Fruit fly (Drosophila melanogaster) whole organism, adult: ENCODE data around the gene CG5567.
"Not testable (repeated sequence)": the region's sequence is repeated elsewhere in the genome, so short reads cannot be mapped to it uniquely, and the experiment has no call there.

Experiments used
- CG11617 ChIP-seq: fragments of 200-800 bp; sonication (Bioruptor generic); optimal IDR thresholded peaks from 2 replicates; lab custom pipeline; 2017; ENCODE audit warnings: mild to moderate bottlenecking, missing biosample characterization, missing genetic modification reagents, missing genetic modification characterization
- CG14711 ChIP-seq: fragments of 200-800 bp; sonication (Bioruptor generic); optimal IDR thresholded peaks from 2 replicates; lab custom pipeline; 2018; ENCODE audit warnings: missing biosample characterization, mild to moderate bottlenecking, missing genetic modification characterization, moderate library complexity
- CG1620 ChIP-seq: fragments of 200-800 bp; sonication (Bioruptor generic); optimal IDR thresholded peaks from 2 replicates; lab custom pipeline; 2016; ENCODE audit warnings: missing biosample characterization, missing genetic modification characterization
- CG7101 ChIP-seq: fragments of 200-800 bp; sonication (Bioruptor generic); optimal IDR thresholded peaks from 2 replicates; lab custom pipeline; 2018; ENCODE audit warnings: missing biosample characterization, mild to moderate bottlenecking, missing genetic modification characterization, moderate library complexity
- Crg-1 ChIP-seq: fragments of 200-800 bp; sonication (Bioruptor generic); optimal IDR thresholded peaks from 2 replicates; lab custom pipeline; 2016; ENCODE audit warnings: missing biosample characterization, missing genetic modification characterization
- Mnt ChIP-seq: fragments of 200-800 bp; sonication (Bioruptor generic); optimal IDR thresholded peaks from 2 replicates; lab custom pipeline; 2016; ENCODE audit warnings: missing biosample characterization, mild to moderate bottlenecking, missing genetic modification characterization
- cic ChIP-seq: fragments of 200-800 bp; sonication (Bioruptor generic); optimal IDR thresholded peaks from 2 replicates; lab custom pipeline; 2017; ENCODE audit warnings: missing biosample characterization, mild to moderate bottlenecking, missing genetic modification characterization, moderate library complexity
- cnc ChIP-seq, 2 experiments: fragments of >200 bp; optimal IDR thresholded peaks; 2 replicates each; lab custom pipeline; 2017
- kay ChIP-seq: fragments of 200-800 bp; sonication (Bioruptor generic); peaks from one replicate; lab custom pipeline; 2016; ENCODE audit warnings: missing biosample characterization, missing genetic modification characterization, borderline replicate concordance
- pad ChIP-seq: fragments of 200-800 bp; sonication (Bioruptor generic); optimal IDR thresholded peaks from 3 replicates; lab custom pipeline; 2017; ENCODE audit warnings: missing biosample characterization, missing genetic modification characterization, mild to moderate bottlenecking, moderate library complexity, missing genetic modification reagents

dm6 chr3L:17858174-17858573, 14.8 kb upstream of the CG5567 start, which contains the start of gene CG34002:
- TF ChIP-seq Mnt; kay (GFP tag; lab: Kevin White, UChicago); CG7101 (tag; lab: Kevin White, UChicago); CG14711; CG11617 (GFP tag; lab: Kevin White, UChicago); pad (GFP tag; lab: Kevin White, UChicago); cic (GFP tag; lab: Kevin White, UChicago); CG1620 (GFP tag; lab: Kevin White, UChicago); cnc (optimal IDR thresholded peaks at IDR 0.05; lab: Kevin White, UChicago); Crg-1: not testable (repeated sequence)
